Fruit fly (Drosophila melanogaster) whole organism, pupa: Measurements from ENCODE around the gene CenG1A.

Experiments used
- CG10348 ChIP-seq: fragments of 200-800 bp; sonication (Bioruptor generic); IDR thresholded peaks from 2 replicates; pipeline ENCODE4 v1.3.6; 2022; ENCODE audit warnings: missing biosample characterization, missing genetic modification characterization
- CG17806 ChIP-seq: fragments of 200-800 bp; sonication (Bioruptor generic); optimal IDR thresholded peaks from 2 replicates; lab custom pipeline; 2018; ENCODE audit warnings: missing biosample characterization, mild to moderate bottlenecking, missing genetic modification characterization, moderate library complexity
- CG4496 ChIP-seq: fragments of 200-800 bp; sonication (Bioruptor generic); IDR thresholded peaks from 3 replicates; pipeline ENCODE4 v1.3.6; 2022; ENCODE audit warnings: missing biosample characterization, missing genetic modification characterization
- CG8159 ChIP-seq: fragments of 200-800 bp; sonication (Bioruptor generic); optimal IDR thresholded peaks from 3 replicates; lab custom pipeline; 2018; ENCODE audit warnings: missing biosample characterization, mild to moderate bottlenecking, missing genetic modification characterization, moderate library complexity
- D1 ChIP-seq: fragments of 200-800 bp; sonication (Bioruptor generic); optimal IDR thresholded peaks from 2 replicates; lab custom pipeline; 2018; ENCODE audit warnings: missing biosample characterization, mild to moderate bottlenecking, missing genetic modification characterization, moderate library complexity
- EcR ChIP-seq: fragments of 200-800 bp; sonication (Bioruptor generic); optimal IDR thresholded peaks from 3 replicates; lab custom pipeline; 2019; ENCODE audit warnings: missing biosample characterization, missing genetic modification characterization, mild to moderate bottlenecking, moderate library complexity, missing genetic modification reagents
- Ets98B ChIP-seq: fragments of 200-800 bp; sonication (Bioruptor generic); IDR thresholded peaks from 2 replicates; pipeline ENCODE4 v1.3.6; 2022; ENCODE audit warnings: missing biosample characterization, missing genetic modification characterization
- Pif1A ChIP-seq: fragments of 200-800 bp; sonication (Bioruptor generic); optimal IDR thresholded peaks from 3 replicates; lab custom pipeline; 2016; ENCODE audit warnings: missing biosample characterization, missing genetic modification characterization

DNA sequence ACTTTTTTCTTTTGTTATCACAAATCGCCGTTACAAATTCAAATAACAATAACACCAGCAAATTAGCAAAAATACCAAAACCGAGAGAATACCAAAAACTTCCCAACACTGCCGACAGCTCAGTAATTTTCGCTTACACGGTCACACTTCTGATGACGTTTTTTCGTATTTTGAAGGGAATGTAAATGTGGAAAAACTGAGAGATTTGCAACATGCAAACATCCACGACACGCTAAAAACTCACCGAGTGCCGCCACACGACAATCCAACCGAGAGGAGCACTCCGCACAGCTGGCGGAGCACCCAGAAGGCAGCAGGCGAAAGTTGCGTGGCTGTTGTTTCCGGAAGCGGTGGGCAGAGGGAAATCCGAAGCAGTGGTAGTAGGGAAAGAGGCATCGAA lies 42.0 kb upstream of the CenG1A start, which contains the start of gene Sec71:
- no peak for TF ChIP-seq CG17806 (tag; lab: Kevin White, UChicago)
- TF ChIP-seq Ets98B, result no peak
- TF ChIP-seq CG10348, result no peak
- no peak for TF ChIP-seq Pif1A (GFP tag; lab: Kevin White, UChicago)
- no peak; the same call in 2 of the 3 replicates for TF ChIP-seq CG4496 (GFP tag; lab: Robert Waterston, UW)
- TF ChIP-seq EcR, result no peak
- no peak for TF ChIP-seq CG8159 (tag; lab: Kevin White, UChicago)
- no peak for TF ChIP-seq D1 (tag; lab: Kevin White, UChicago)
